Worm (Caenorhabditis elegans) whole organism, L3 larva: ENCODE results near the gene F07G11.3.

Experiments
- ama-1 ChIP-seq: fragments of 150-350 bp; optimal IDR thresholded peaks from 2 replicates; lab custom pipeline; 2018
- lin-39 ChIP-seq: fragments of 150-350 bp; optimal IDR thresholded peaks from 2 replicates; lab custom pipeline; 2018; ENCODE audit warnings: missing biosample characterization, missing genetic modification reagents, missing genetic modification characterization
- nhr-28 ChIP-seq: fragments of 150-350 bp; optimal IDR thresholded peaks from 2 replicates; lab custom pipeline; 2014; ENCODE audit warnings: missing biosample characterization, missing genetic modification characterization
- ztf-11 ChIP-seq: fragments of 150-350 bp; optimal IDR thresholded peaks from 2 replicates; lab custom pipeline; 2014; ENCODE audit warnings: missing biosample characterization, missing genetic modification characterization

- TF ChIP-seq ztf-11 (tag; lab: Kevin White, UChicago) (no peak), ama-1 (no peak), nhr-28 (tag; lab: Kevin White, UChicago) (no peak), lin-39 (tag; lab: Kevin White, UChicago) (no peak)
Measured at ce11 chrV:7325285-7325684, 26.7 kb downstream of the F07G11.3 start, which contains the start of gene srx-92.
